Fruit fly (Drosophila melanogaster) whole organism, embryonic: ENCODE measurements around the gene KdelR.

Source experiments
- Atf6 ChIP-seq: fragments of 200-800 bp; sonication (Bioruptor generic); IDR thresholded peaks from 2 replicates; pipeline ENCODE4 v1.3.6; 2022; ENCODE audit warnings: missing biosample characterization, missing genetic modification characterization
- CG11247 ChIP-seq: fragments of 200-800 bp; sonication (Bioruptor generic); IDR thresholded peaks from 2 replicates; pipeline ENCODE4 v1.3.6; 2022; ENCODE audit warnings: missing biosample characterization, missing genetic modification characterization
- CG11723 ChIP-seq: fragments of 200-800 bp; sonication (Bioruptor generic); optimal IDR thresholded peaks from 2 replicates; lab custom pipeline; 2017; ENCODE audit warnings: missing biosample characterization, mild to moderate bottlenecking, missing genetic modification characterization
- CG13424 ChIP-seq: fragments of 200-800 bp; sonication (Bioruptor generic); optimal IDR thresholded peaks from 2 replicates; lab custom pipeline; 2019; ENCODE audit warnings: missing biosample characterization, mild to moderate bottlenecking, missing genetic modification characterization, moderate library complexity
- CG14050 ChIP-seq: fragments of 200-800 bp; sonication (Bioruptor generic); IDR thresholded peaks from 3 replicates; pipeline ENCODE4 v1.3.6; 2022; ENCODE audit warnings: missing biosample characterization, missing genetic modification characterization
- CG15269 ChIP-seq: fragments of 200-800 bp; sonication (Bioruptor generic); optimal IDR thresholded peaks from 2 replicates; lab custom pipeline; 2018; ENCODE audit warnings: missing biosample characterization, mild to moderate bottlenecking, missing genetic modification characterization, moderate library complexity
- CG16813 ChIP-seq: fragments of 200-800 bp; sonication (Bioruptor generic); IDR thresholded peaks from 3 replicates; pipeline ENCODE4 v1.3.6; 2022; ENCODE audit warnings: missing biosample characterization, missing genetic modification characterization; ENCODE audit not compliant: partially characterized antibody
- CG16863 ChIP-seq: fragments of 200-800 bp; sonication (Bioruptor generic); optimal IDR thresholded peaks from 3 replicates; lab custom pipeline; 2016; ENCODE audit warnings: missing biosample characterization, missing genetic modification characterization
- CG30020 ChIP-seq: fragments of 200-800 bp; optimal IDR thresholded peaks from 2 replicates; lab custom pipeline; 2019; ENCODE audit warnings: missing biosample characterization, mild to moderate bottlenecking, missing genetic modification characterization, moderate library complexity
- CG32532 ChIP-seq: fragments of 200-800 bp; sonication (Bioruptor generic); IDR thresholded peaks from 2 replicates; pipeline ENCODE4 v1.3.6; 2022; ENCODE audit warnings: missing biosample characterization, missing genetic modification characterization
- CG4404 ChIP-seq: fragments of 200-800 bp; sonication (Bioruptor generic); IDR thresholded peaks from 2 replicates; pipeline ENCODE4 v1.3.6; 2022; ENCODE audit warnings: missing biosample characterization, missing genetic modification characterization
- CG5180 ChIP-seq: fragments of 200-800 bp; sonication (Bioruptor generic); optimal IDR thresholded peaks from 3 replicates; lab custom pipeline; 2017; ENCODE audit warnings: missing biosample characterization, missing genetic modification characterization, mild to moderate bottlenecking, moderate library complexity, missing genetic modification reagents
- CG6272 ChIP-seq: fragments of 200-800 bp; sonication (Bioruptor generic); IDR thresholded peaks from 2 replicates; pipeline ENCODE4 v1.3.6; 2022; ENCODE audit warnings: missing biosample characterization, missing genetic modification characterization
- CG7556 ChIP-seq: fragments of 200-800 bp; sonication (Bioruptor generic); optimal IDR thresholded peaks from 2 replicates; lab custom pipeline; 2017; ENCODE audit warnings: missing biosample characterization, mild to moderate bottlenecking, missing genetic modification characterization
- CG8478 ChIP-seq: fragments of >200 bp; optimal IDR thresholded peaks from 2 replicates; lab custom pipeline; 2018
- CG8944 ChIP-seq: fragments of 200-800 bp; sonication (Bioruptor generic); optimal IDR thresholded peaks from 3 replicates; lab custom pipeline; 2016; ENCODE audit warnings: missing biosample characterization, missing genetic modification characterization
- Camta ChIP-seq: fragments of 200-800 bp; sonication (Bioruptor generic); optimal IDR thresholded peaks from 2 replicates; lab custom pipeline; 2016; ENCODE audit warnings: missing biosample characterization, missing genetic modification characterization
- Dref ChIP-seq: fragments of 200-800 bp; sonication (Bioruptor generic); IDR thresholded peaks from 2 replicates; pipeline ENCODE4 v1.3.6; 2022; ENCODE audit warnings: missing biosample characterization, missing genetic modification characterization
- E2f1 ChIP-seq: fragments of 200-800 bp; sonication (Bioruptor generic); IDR thresholded peaks from 2 replicates; pipeline ENCODE4 v1.3.6; 2022; ENCODE audit warnings: missing biosample characterization, missing genetic modification characterization
- Fer3 ChIP-seq: fragments of 200-800 bp; sonication (Bioruptor generic); optimal IDR thresholded peaks from 2 replicates; lab custom pipeline; 2018; ENCODE audit warnings: missing biosample characterization, mild to moderate bottlenecking, missing genetic modification characterization, moderate library complexity
- HHEX ChIP-seq: fragments of 200-800 bp; sonication (Bioruptor generic); optimal IDR thresholded peaks from 3 replicates; lab custom pipeline; 2017; ENCODE audit warnings: missing biosample characterization, mild to moderate bottlenecking, missing genetic modification characterization, missing genetic modification reagents
- HLH4C ChIP-seq: fragments of 200-800 bp; sonication (Bioruptor generic); IDR thresholded peaks from 3 replicates; pipeline ENCODE4 v1.3.6; 2022; ENCODE audit warnings: missing biosample characterization, missing genetic modification characterization; ENCODE audit not compliant: partially characterized antibody
- HLH54F ChIP-seq: fragments of 200-800 bp; sonication (Bioruptor generic); optimal IDR thresholded peaks from 3 replicates; lab custom pipeline; 2016; ENCODE audit warnings: missing biosample characterization, missing genetic modification characterization
- HmgZ ChIP-seq: fragments of 200-800 bp; sonication (Bioruptor generic); optimal IDR thresholded peaks from 2 replicates; lab custom pipeline; 2018; ENCODE audit warnings: missing biosample characterization, mild to moderate bottlenecking, missing genetic modification characterization
- Hr39 ChIP-seq: fragments of >200 bp; optimal IDR thresholded peaks from 2 replicates; lab custom pipeline; 2017
- Kr ChIP-seq: fragments of 200-800 bp; sonication (Bioruptor generic); optimal IDR thresholded peaks from 2 replicates; lab custom pipeline; 2017; ENCODE audit warnings: missing biosample characterization, mild to moderate bottlenecking, missing genetic modification characterization
- Mad ChIP-seq: fragments of 200-800 bp; sonication (Bioruptor generic); optimal IDR thresholded peaks from 2 replicates; lab custom pipeline; 2016; ENCODE audit warnings: missing biosample characterization, missing genetic modification characterization
- Sry-δ ChIP-seq: fragments of 200-800 bp; sonication (Bioruptor generic); optimal IDR thresholded peaks from 2 replicates; lab custom pipeline; 2016; ENCODE audit warnings: missing biosample characterization, missing genetic modification characterization
- abd-A ChIP-seq: fragments of 200-800 bp; sonication (Bioruptor generic); optimal IDR thresholded peaks from 3 replicates; lab custom pipeline; 2019; ENCODE audit warnings: missing biosample characterization, mild to moderate bottlenecking, missing genetic modification characterization, moderate library complexity
- ase ChIP-seq: fragments of 200-800 bp; sonication (Bioruptor generic); IDR thresholded peaks from 3 replicates; pipeline ENCODE4 v1.3.6; 2022; ENCODE audit warnings: missing biosample characterization, missing genetic modification characterization
- cato ChIP-seq: fragments of 200-800 bp; sonication (Bioruptor generic); optimal IDR thresholded peaks from 2 replicates; lab custom pipeline; 2016; ENCODE audit warnings: missing biosample characterization, missing genetic modification characterization, borderline replicate concordance
- ci ChIP-seq: fragments of 200-800 bp; sonication (Bioruptor generic); IDR thresholded peaks from 3 replicates; pipeline ENCODE4 v1.3.6; 2022; ENCODE audit warnings: missing biosample characterization, missing genetic modification characterization
- dmrt99B ChIP-seq: fragments of 200-800 bp; sonication (Bioruptor generic); optimal IDR thresholded peaks from 2 replicates; lab custom pipeline; 2018; ENCODE audit warnings: missing biosample characterization, mild to moderate bottlenecking, missing genetic modification characterization, moderate library complexity
- ems ChIP-seq: fragments of 200-800 bp; sonication (Bioruptor generic); optimal IDR thresholded peaks from 3 replicates; lab custom pipeline; 2016; ENCODE audit warnings: missing biosample characterization, missing genetic modification characterization
- ftz-f1 ChIP-seq: fragments of 200-800 bp; sonication (Bioruptor generic); optimal IDR thresholded peaks from 2 replicates; lab custom pipeline; 2016; ENCODE audit warnings: missing biosample characterization, missing genetic modification characterization
- gcm ChIP-seq: fragments of 200-800 bp; sonication (Bioruptor generic); optimal IDR thresholded peaks from 2 replicates; lab custom pipeline; 2019; ENCODE audit warnings: missing biosample characterization, mild to moderate bottlenecking, missing genetic modification characterization, moderate library complexity
- gsb-n ChIP-seq: fragments of 200-800 bp; sonication (Bioruptor generic); optimal IDR thresholded peaks from 3 replicates; lab custom pipeline; 2018; ENCODE audit warnings: missing biosample characterization, mild to moderate bottlenecking, missing genetic modification characterization
- hb ChIP-seq: fragments of 200-800 bp; sonication (Bioruptor generic); IDR thresholded peaks from 3 replicates; pipeline ENCODE4 v1.3.6; 2022; ENCODE audit warnings: missing biosample characterization, missing genetic modification characterization; ENCODE audit not compliant: partially characterized antibody
- kay ChIP-seq: fragments of 200-800 bp; sonication (Bioruptor generic); optimal IDR thresholded peaks from 2 replicates; lab custom pipeline; 2016; ENCODE audit warnings: missing biosample characterization, missing genetic modification characterization
- knrl ChIP-seq: fragments of 200-800 bp; sonication (Bioruptor generic); IDR thresholded peaks from 3 replicates; pipeline ENCODE4 v1.3.6; 2022; ENCODE audit warnings: missing biosample characterization, missing genetic modification characterization; ENCODE audit not compliant: partially characterized antibody
- odd ChIP-seq: fragments of 200-800 bp; sonication (Bioruptor generic); optimal IDR thresholded peaks from 2 replicates; lab custom pipeline; 2017; ENCODE audit warnings: missing biosample characterization, mild to moderate bottlenecking, missing genetic modification characterization
- phol ChIP-seq: fragments of 200-800 bp; sonication (Bioruptor generic); optimal IDR thresholded peaks from 3 replicates; lab custom pipeline; 2018; ENCODE audit warnings: missing biosample characterization, mild to moderate bottlenecking, missing genetic modification characterization, moderate library complexity
- repo ChIP-seq: fragments of 200-800 bp; sonication (Bioruptor generic); optimal IDR thresholded peaks from 2 replicates; lab custom pipeline; 2016; ENCODE audit warnings: missing biosample characterization, missing genetic modification characterization
- rib ChIP-seq: fragments of 200-800 bp; sonication (Bioruptor generic); IDR thresholded peaks from 2 replicates; pipeline ENCODE4 v1.3.6; 2022; ENCODE audit warnings: missing biosample characterization, missing genetic modification characterization
- sens-2 ChIP-seq: fragments of 200-800 bp; sonication (Bioruptor generic); IDR thresholded peaks from 2 replicates; pipeline ENCODE4 v1.3.6; 2022; ENCODE audit warnings: missing biosample characterization, missing genetic modification characterization
- slou ChIP-seq: fragments of 200-800 bp; sonication (Bioruptor generic); optimal IDR thresholded peaks from 3 replicates; lab custom pipeline; 2016; ENCODE audit warnings: missing biosample characterization, missing genetic modification characterization
- slp2 ChIP-seq: fragments of 200-800 bp; sonication (Bioruptor generic); optimal IDR thresholded peaks from 2 replicates; lab custom pipeline; 2016; ENCODE audit warnings: missing biosample characterization, missing genetic modification characterization
- tap ChIP-seq: fragments of 200-800 bp; optimal IDR thresholded peaks from 3 replicates; lab custom pipeline; 2019; ENCODE audit warnings: missing biosample characterization, mild to moderate bottlenecking, missing genetic modification characterization, moderate library complexity
- tin ChIP-seq: fragments of 200-800 bp; sonication (Bioruptor generic); optimal IDR thresholded peaks from 3 replicates; lab custom pipeline; 2016; ENCODE audit warnings: missing biosample characterization, missing genetic modification characterization
- trem ChIP-seq: fragments of 200-800 bp; optimal IDR thresholded peaks from 3 replicates; lab custom pipeline; 2019; ENCODE audit warnings: missing biosample characterization, mild to moderate bottlenecking, missing genetic modification characterization, moderate library complexity
- ttk ChIP-seq: fragments of 200-800 bp; sonication (Bioruptor generic); IDR thresholded peaks from 2 replicates; pipeline ENCODE4 v2.1.2; 2022; ENCODE audit warnings: missing biosample characterization, missing genetic modification characterization
- unpg ChIP-seq: fragments of 200-800 bp; sonication (Bioruptor generic); optimal IDR thresholded peaks from 3 replicates; lab custom pipeline; 2018; ENCODE audit warnings: missing biosample characterization, mild to moderate bottlenecking, missing genetic modification characterization, moderate library complexity
- yki ChIP-seq: fragments of >200 bp; optimal IDR thresholded peaks from 3 replicates; lab custom pipeline; 2018

Gene KdelR

DNA sequence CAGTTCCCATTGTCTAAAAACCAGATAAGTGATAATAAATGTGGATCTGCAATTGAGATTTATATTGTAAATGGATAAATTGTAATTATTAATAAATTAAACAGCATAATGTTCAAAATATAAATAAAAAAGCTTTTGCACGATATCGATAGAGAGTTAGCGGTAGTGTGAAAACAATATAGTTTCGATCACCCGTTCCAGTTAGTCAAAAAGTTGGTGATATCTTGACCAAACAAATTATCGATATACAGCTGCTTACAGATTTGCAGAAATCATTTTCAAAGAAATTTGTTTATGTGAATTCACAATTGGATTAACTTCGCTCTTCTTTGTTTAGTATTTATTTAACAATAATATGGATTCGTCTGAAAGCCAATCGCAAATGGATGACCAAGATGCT lies 12.5 kb downstream of the KdelR start, which contains the start of gene Nse4 (continued):
- TF ChIP-seq cato (GFP tag; lab: Kevin White, UChicago) (no peak), abd-A (tag; lab: Kevin White, UChicago) (no peak), Atf6 (GFP tag; lab: Robert Waterston, UW) (no peak), gcm (GFP tag; lab: Kevin White, UChicago) (no peak), gsb-n (tag; lab: Kevin White, UChicago) (no peak), Sry-δ (GFP tag; lab: Kevin White, UChicago) (peak; percentile 38), CG32532 (GFP tag; lab: Robert Waterston, UW) (no peak), ftz-f1 (GFP tag; lab: Kevin White, UChicago) (no peak), CG15269 (tag; lab: Kevin White, UChicago) (no peak), HHEX (GFP tag; lab: Kevin White, UChicago) (no peak), ci (GFP tag; lab: Robert Waterston, UW) (no peak), phol (tag; lab: Kevin White, UChicago) (no peak), sens-2 (GFP tag; lab: Robert Waterston, UW) (no peak), trem (tag; lab: Kevin White, UChicago) (peak; percentile 37), unpg (GFP tag; lab: Kevin White, UChicago) (no peak), CG11723 (GFP tag; lab: Kevin White, UChicago) (no peak), tap (tag; lab: Kevin White, UChicago) (no peak), CG11247 (GFP tag; lab: Robert Waterston, UW) (no peak), slp2 (no peak), HLH54F (GFP tag; lab: Kevin White, UChicago) (no peak), CG7556 (GFP tag; lab: Kevin White, UChicago) (no peak), repo (GFP tag; lab: Kevin White, UChicago) (no peak), knrl (GFP tag; lab: Robert Waterston, UW) (peak; percentile 71), CG5180 (GFP tag; lab: Kevin White, UChicago) (no peak), CG16863 (GFP tag; lab: Kevin White, UChicago) (no peak), slou (GFP tag; lab: Kevin White, UChicago) (no peak), CG8478 (lab: Kevin White, UChicago) (no peak), Mad (GFP tag; lab: Kevin White, UChicago) (no peak), ase (GFP tag; lab: Robert Waterston, UW) (no peak), rib (GFP tag; lab: Robert Waterston, UW) (no peak), ttk (GFP tag; lab: Robert Waterston, UW) (no peak), CG6272 (GFP tag; lab: Robert Waterston, UW) (no peak), kay (GFP tag; lab: Kevin White, UChicago) (no peak), CG30020 (tag; lab: Kevin White, UChicago) (peak; percentile 97), CG13424 (tag; lab: Kevin White, UChicago) (no peak), ems (GFP tag; lab: Kevin White, UChicago) (no peak), hb (GFP tag; lab: Robert Waterston, UW) (peak; percentile 79; the same call in 2 of the 3 replicates), Camta (GFP tag; lab: Kevin White, UChicago) (no peak), HmgZ (tag; lab: Kevin White, UChicago) (peak; percentile 5), Fer3 (tag; lab: Kevin White, UChicago) (no peak), dmrt99B (tag; lab: Kevin White, UChicago) (no peak), Dref (peak; percentile 93), Kr (GFP tag; lab: Kevin White, UChicago) (no peak), CG4404 (no peak), CG14050 (no peak), E2f1 (no peak), CG8944 (GFP tag; lab: Kevin White, UChicago) (no peak), yki (lab: Kevin White, UChicago) (no peak), HLH4C (GFP tag; lab: Robert Waterston, UW) (peak; percentile 94), CG16813 (GFP tag; lab: Robert Waterston, UW) (peak; percentile 82), Hr39 (no peak), odd (no peak), tin (GFP tag; lab: Kevin White, UChicago) (no peak)
